Worm (Caenorhabditis elegans): ENCODE measurements around the gene Y43F8B.2.

- TF ChIP-seq ZK546.5 (tag; optimal IDR thresholded peaks at IDR 0.05): no peak
- no peak for TF ChIP-seq fkh-2 (tag; optimal IDR thresholded peaks at IDR 0.05)
- no peak for TF ChIP-seq unc-62 (GFP tag; optimal IDR thresholded peaks at IDR 0.05)
- no peak for TF ChIP-seq ceh-16 (tag; optimal IDR thresholded peaks at IDR 0.05)
- TF ChIP-seq pqm-1 (tag; optimal IDR thresholded peaks at IDR 0.05): no peak
- no peak for TF ChIP-seq ztf-4 (tag; optimal IDR thresholded peaks at IDR 0.05)
- TF ChIP-seq nhr-12 (tag; optimal IDR thresholded peaks at IDR 0.05): no peak
- no peak for TF ChIP-seq nhr-11 (tag; optimal IDR thresholded peaks at IDR 0.05)
- no peak for TF ChIP-seq nhr-25 (tag; optimal IDR thresholded peaks at IDR 0.05)
- TF ChIP-seq jun-1 (tag; optimal IDR thresholded peaks at IDR 0.05): no peak
- no peak for TF ChIP-seq skn-1 (tag; optimal IDR thresholded peaks at IDR 0.05)
- no peak for TF ChIP-seq elt-3 (tag; optimal IDR thresholded peaks at IDR 0.05)
- no peak for TF ChIP-seq eor-1 (tag; optimal IDR thresholded peaks at IDR 0.05)
- TF ChIP-seq nfya-1 (tag; optimal IDR thresholded peaks at IDR 0.05; ENCODE audit: insufficient read depth): no peak
Observed at ce11 chrV:19495587-19495986, 37.3 kb downstream of the Y43F8B.2 start, which contains the start of gene scl-21.

Data from whole organism, L3 larva.